Fruit fly (Drosophila melanogaster): ENCODE results near the gene Grl65a.

Gene Grl65a

dm6 chr3L:6708995-6709606 is 41.5 kb upstream of the Grl65a start (continued):
- peak; percentile 39 for TF ChIP-seq jumu (GFP tag; optimal IDR thresholded peaks at IDR 0.05)
- peak; percentile 22 for TF ChIP-seq ERR (GFP tag; optimal IDR thresholded peaks at IDR 0.05)
- TF ChIP-seq Adf1 (GFP tag; IDR thresholded peaks at IDR 0.05): peak; percentile 45
- TF ChIP-seq zen (tag; optimal IDR thresholded peaks at IDR 0.05): no peak
- no peak for TF ChIP-seq CG4404 (GFP tag; IDR thresholded peaks at IDR 0.05)
- no peak for TF ChIP-seq zf30C (GFP tag; optimal IDR thresholded peaks at IDR 0.05)
- TF ChIP-seq CG8924 (tag; optimal IDR thresholded peaks at IDR 0.05): peak; percentile 12
- TF ChIP-seq CG13287 (GFP tag; IDR thresholded peaks at IDR 0.05; ENCODE audit: partially characterized antibody): no peak; the same call in 1 of the 2 replicates
- peak; percentile 71 for TF ChIP-seq CG31388 (GFP tag; optimal IDR thresholded peaks at IDR 0.05)
- no peak for TF ChIP-seq cad (GFP tag; optimal IDR thresholded peaks at IDR 0.05)
- no peak for TF ChIP-seq Opbp (GFP tag; IDR thresholded peaks at IDR 0.05; ENCODE audit: partially characterized antibody)
- no peak for TF ChIP-seq CG7357 (GFP tag; IDR thresholded peaks at IDR 0.05)
- TF ChIP-seq luna (GFP tag; optimal IDR thresholded peaks at IDR 0.05): peak; percentile 69
- peak; percentile 78 for TF ChIP-seq zfh2 (GFP tag; optimal IDR thresholded peaks at IDR 0.05)
- no peak for TF ChIP-seq CG8765 (GFP tag; IDR thresholded peaks at IDR 0.05)
- peak; percentile 48 for TF ChIP-seq ftz-f1 (GFP tag; optimal IDR thresholded peaks at IDR 0.05)
- TF ChIP-seq en (GFP tag; optimal IDR thresholded peaks at IDR 0.05): peak; percentile 81
- peak; percentile 72 for TF ChIP-seq CG8359 (GFP tag; optimal IDR thresholded peaks at IDR 0.05; ENCODE audit: borderline replicate concordance)
- TF ChIP-seq Atf3 (GFP tag; optimal IDR thresholded peaks at IDR 0.05): peak; percentile 44
- TF ChIP-seq GATAe (GFP tag; conservative IDR thresholded peaks at IDR 0.05): peak; percentile 46; the same call in 1 of the 2 replicates
- peak; percentile 89 for TF ChIP-seq CG18599 (GFP tag; optimal IDR thresholded peaks at IDR 0.05)
- TF ChIP-seq CG14710 (tag; optimal IDR thresholded peaks at IDR 0.05): peak; percentile 26
- peak; percentile 90 for TF ChIP-seq unpg (GFP tag; optimal IDR thresholded peaks at IDR 0.05)
- TF ChIP-seq CG10274 (GFP tag; optimal IDR thresholded peaks at IDR 0.05): peak; percentile 80
- TF ChIP-seq pho (GFP tag; optimal IDR thresholded peaks at IDR 0.05): peak; percentile 72
- TF ChIP-seq CG3726 (GFP tag; IDR thresholded peaks at IDR 0.05): peak; percentile 81
- peak; percentile 90 for TF ChIP-seq disco-r (GFP tag; optimal IDR thresholded peaks at IDR 0.05)
- TF ChIP-seq Ssrp (tag; optimal IDR thresholded peaks at IDR 0.05): no peak
- peak; percentile 59 for TF ChIP-seq CG5180 (GFP tag; optimal IDR thresholded peaks at IDR 0.05)
- no peak; the same call in 1 of the 2 replicates for TF ChIP-seq rib (GFP tag; IDR thresholded peaks at IDR 0.05)
- TF ChIP-seq Nf-YC (tag; optimal IDR thresholded peaks at IDR 0.05): peak; percentile 33
- TF ChIP-seq CG9797 (GFP tag; optimal IDR thresholded peaks at IDR 0.05): no peak
- TF ChIP-seq Trl (optimal IDR thresholded peaks at IDR 0.05): no peak
- TF ChIP-seq Trl (GFP tag; optimal IDR thresholded peaks at IDR 0.05): peak; percentile 96
- no peak for TF ChIP-seq Usf (GFP tag; optimal IDR thresholded peaks at IDR 0.05)
- TF ChIP-seq fd102C (GFP tag; optimal IDR thresholded peaks at IDR 0.05): peak; percentile 26
- peak; percentile 41 for TF ChIP-seq CG6689 (GFP tag; IDR thresholded peaks at IDR 0.05)
- TF ChIP-seq yki (optimal IDR thresholded peaks at IDR 0.05): no peak
- TF ChIP-seq chinmo (GFP tag; IDR thresholded peaks at IDR 0.05; ENCODE audit: partially characterized antibody): no peak
- TF ChIP-seq Eip74EF (GFP tag; optimal IDR thresholded peaks at IDR 0.05): peak in 1 of 2 experiments; percentile 80
- TF ChIP-seq CG11093 (GFP tag; IDR thresholded peaks at IDR 0.05): peak; percentile 25; the same call in 2 of the 3 replicates
- no peak for TF ChIP-seq CG1832 (GFP tag; optimal IDR thresholded peaks at IDR 0.05)
- peak; percentile 67 for TF ChIP-seq CG12769 (tag; optimal IDR thresholded peaks at IDR 0.05)
- peak; percentile 83 for TF ChIP-seq CG9932 (GFP tag; IDR thresholded peaks at IDR 0.05)
- TF ChIP-seq MESR4 (GFP tag; optimal IDR thresholded peaks at IDR 0.05): peak; percentile 15
- peak; percentile 60 for TF ChIP-seq TFAM (GFP tag; optimal IDR thresholded peaks at IDR 0.05)
- peak; percentile 54 for TF ChIP-seq CG13424 (tag; optimal IDR thresholded peaks at IDR 0.05)
- TF ChIP-seq repo (GFP tag; optimal IDR thresholded peaks at IDR 0.05): peak; percentile 76
- peak; percentile 65 for TF ChIP-seq CG9215 (GFP tag; IDR thresholded peaks at IDR 0.05)
- peak; percentile 81 for TF ChIP-seq Jarid2 (GFP tag; optimal IDR thresholded peaks at IDR 0.05)
